Fruit fly (Drosophila melanogaster) whole organism, larva: ENCODE measurements around the gene Prosalpha6T.

ENCODE experiments used
- noc ChIP-seq: fragments of 200-800 bp; sonication (Bioruptor generic); optimal IDR thresholded peaks from 3 replicates; lab custom pipeline; 2019; ENCODE audit warnings: missing biosample characterization, mild to moderate bottlenecking, missing genetic modification characterization, moderate library complexity

Prosalpha6T gene

dm6 chr2L:13260740-13261139, 28.9 kb downstream of the Prosalpha6T start, which contains the start of gene CG44085:
Gene CG44085 (plus strand): TSS chr2L:13261008.
- no peak for TF ChIP-seq noc

dm6 chr2L:13265776-13266175, 33.9 kb downstream of the Prosalpha6T start, which contains the start of gene CG31848:
Gene CG31848 (minus strand): TSS chr2L:13265876.
- TF ChIP-seq noc: no peak

- no peak for TF ChIP-seq noc
These were observed 34.8 kb downstream of the Prosalpha6T start for dm6 chr2L:13266627-13267026.

dm6 chr2L:13268040-13268652, 36.3 kb downstream of the Prosalpha6T start:
- no peak for TF ChIP-seq noc

- TF ChIP-seq noc: no peak
These were observed 40.7 kb downstream of the Prosalpha6T start for dm6 chr2L:13272541-13272940.
